Worm (Caenorhabditis elegans) whole organism, young adult: ENCODE measurements around the gene C46F4.3.

ENCODE experiments used
- B0336.3 ChIP-seq: fragments of 200-800 bp; sonication (Bioruptor generic); IDR thresholded peaks from 2 replicates; pipeline ENCODE4 v1.3.6; 2022; ENCODE audit warnings: missing genetic modification characterization, missing compliant biosample characterization
- K11D2.4 ChIP-seq: fragments of 200-800 bp; sonication (Bioruptor generic); IDR thresholded peaks from 2 replicates; pipeline ENCODE4 v1.3.6; 2022; ENCODE audit warnings: missing genetic modification reagents, missing genetic modification characterization, missing compliant biosample characterization
- aptf-3 ChIP-seq: fragments of 200-800 bp; sonication (Bioruptor generic); IDR thresholded peaks from 2 replicates; pipeline ENCODE4 v1.3.6; 2022; ENCODE audit warnings: missing genetic modification characterization, missing compliant biosample characterization
- dpff-1 ChIP-seq: sonication (generic microtip); optimal IDR thresholded peaks from 2 replicates; lab custom pipeline; 2017; ENCODE audit warnings: mild to moderate bottlenecking, missing genetic modification characterization, missing compliant biosample characterization
- hlh-12 ChIP-seq: sonication (generic microtip); optimal IDR thresholded peaks from 2 replicates; lab custom pipeline; 2016; ENCODE audit warnings: missing genetic modification characterization, missing compliant biosample characterization
- let-607 ChIP-seq, 2 experiments: fragments of 200-800 bp in 1 of 2; sonication (Bioruptor generic) in 1 of 2; sonication (generic microtip) in 1 of 2; optimal IDR thresholded peaks; 2 replicates each; lab custom pipeline; 2016 to 2018; ENCODE audit warnings: mild to moderate bottlenecking in 2 of 2, missing compliant biosample characterization in 2 of 2, missing genetic modification characterization in 2 of 2, moderate library complexity in 2 of 2, missing genotype in 1 of 2
- madf-10 ChIP-seq: sonication (generic microtip); optimal IDR thresholded peaks from 2 replicates; lab custom pipeline; 2016; ENCODE audit warnings: mild to moderate bottlenecking, missing genetic modification characterization, missing compliant biosample characterization
- mcd-1 ChIP-seq: fragments of 200-800 bp; sonication (Bioruptor generic); IDR thresholded peaks from 2 replicates; pipeline ENCODE4 v1.3.6; 2022; ENCODE audit warnings: missing genetic modification reagents, missing genetic modification characterization, missing compliant biosample characterization
- mel-28 ChIP-seq: sonication (generic microtip); optimal IDR thresholded peaks from 2 replicates; lab custom pipeline; 2016; ENCODE audit warnings: borderline replicate concordance, mild to moderate bottlenecking, missing genetic modification characterization, missing compliant biosample characterization
- nhr-90 ChIP-seq: sonication (generic microtip); optimal IDR thresholded peaks from 2 replicates; lab custom pipeline; 2016; ENCODE audit warnings: missing genotype, mild to moderate bottlenecking, missing genetic modification characterization, missing compliant biosample characterization
- xnd-1 ChIP-seq: sonication (generic microtip); optimal IDR thresholded peaks from 2 replicates; lab custom pipeline; 2016; ENCODE audit warnings: missing genotype, missing genetic modification reagents, missing genetic modification characterization, missing compliant biosample characterization
- ztf-6 ChIP-seq: fragments of 200-800 bp; sonication (Bioruptor generic); IDR thresholded peaks from 2 replicates; pipeline ENCODE4 v1.3.6; 2022; ENCODE audit warnings: missing genetic modification reagents, missing genetic modification characterization, missing compliant biosample characterization

The C46F4.3 gene

DNA sequence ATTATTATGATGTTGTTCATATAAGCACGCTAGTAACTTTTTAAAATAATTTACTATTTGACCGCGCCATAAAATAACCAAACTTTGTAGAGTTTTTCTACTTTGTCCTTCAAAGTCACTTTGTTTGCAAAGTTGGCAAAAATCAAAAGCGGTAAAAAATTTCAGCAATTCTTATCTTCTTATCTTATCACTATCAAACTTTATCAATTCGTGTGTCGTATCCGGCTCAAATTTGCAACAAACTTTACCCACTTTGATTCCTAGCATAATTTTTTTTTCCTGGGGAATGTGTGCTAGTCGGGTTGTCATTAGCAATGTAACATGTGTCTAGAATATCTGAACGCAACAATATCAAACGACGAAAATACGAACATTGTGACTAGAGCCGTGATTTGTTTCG is 50.1 kb downstream of the C46F4.3 start:
- TF ChIP-seq aptf-3 (GFP tag; lab: Robert Waterston, UW) (no peak), xnd-1 (no peak), hlh-12 (tag; lab: Kevin White, UChicago) (no peak), mcd-1 (no peak), ztf-6 (no peak), madf-10 (tag; lab: Kevin White, UChicago) (no peak), let-607 (tag; optimal IDR thresholded peaks at IDR 0.05; lab: Kevin White, UChicago) (no peak), dpff-1 (tag; lab: Kevin White, UChicago) (no peak), nhr-90 (no peak), B0336.3 (GFP tag; lab: Robert Waterston, UW) (no peak), mel-28 (no peak), K11D2.4 (GFP tag; lab: Robert Waterston, UW) (no peak)
- TF ChIP-seq, all 124 proteins: peak for 0
